Worm (Caenorhabditis elegans) whole organism, L2 larva: ENCODE measurements around the gene fat-7.

Experiments
- C34F6.9 ChIP-seq: fragments of 150-350 bp; optimal IDR thresholded peaks from 2 replicates; lab custom pipeline; 2014; ENCODE audit warnings: missing biosample characterization, missing genetic modification characterization
- F13H6.1 ChIP-seq: sonication (generic microtip); optimal IDR thresholded peaks from 2 replicates; lab custom pipeline; 2016; ENCODE audit warnings: missing genetic modification characterization, missing compliant biosample characterization
- R02D3.7 ChIP-seq: fragments of 150-350 bp; optimal IDR thresholded peaks from 2 replicates; lab custom pipeline; 2014; ENCODE audit warnings: missing biosample characterization, missing genetic modification characterization
- Y55F3AM.14 ChIP-seq: fragments of 200-800 bp; sonication (Bioruptor generic); optimal IDR thresholded peaks from 2 replicates; lab custom pipeline; 2018; ENCODE audit warnings: mild to moderate bottlenecking, missing genetic modification characterization, missing compliant biosample characterization
- ZK546.5 ChIP-seq: sonication (generic microtip); optimal IDR thresholded peaks from 2 replicates; lab custom pipeline; 2017; ENCODE audit warnings: missing biosample characterization, missing genetic modification characterization
- aly-2 ChIP-seq: fragments of 150-350 bp; optimal IDR thresholded peaks from 2 replicates; lab custom pipeline; 2014; ENCODE audit warnings: missing biosample characterization, missing genetic modification characterization
- blmp-1 ChIP-seq: sonication (generic microtip); optimal IDR thresholded peaks from 2 replicates; lab custom pipeline; 2017; ENCODE audit warnings: missing genetic modification characterization, mild to moderate bottlenecking, missing compliant biosample characterization, antibody characterized with exemption, moderate library complexity; ENCODE audit not compliant: insufficient read depth
- ceh-82 ChIP-seq: fragments of 150-350 bp; optimal IDR thresholded peaks from 2 replicates; lab custom pipeline; 2014; ENCODE audit warnings: missing biosample characterization, missing genetic modification characterization
- crh-2 ChIP-seq: sonication (generic microtip); optimal IDR thresholded peaks from 2 replicates; lab custom pipeline; 2017; ENCODE audit warnings: missing biosample characterization, missing genetic modification characterization
- dmd-4 ChIP-seq: sonication (generic microtip); optimal IDR thresholded peaks from 2 replicates; lab custom pipeline; 2017; ENCODE audit warnings: missing biosample characterization, missing genetic modification characterization
- egl-27 ChIP-seq: sonication (generic microtip); optimal IDR thresholded peaks from 3 replicates; lab custom pipeline; 2017; ENCODE audit warnings: missing biosample characterization, missing genetic modification reagents, missing genetic modification characterization
- elt-1 ChIP-seq: fragments of 150-350 bp; optimal IDR thresholded peaks from 2 replicates; lab custom pipeline; 2014; ENCODE audit warnings: missing biosample characterization, missing genetic modification characterization
- elt-3 ChIP-seq: sonication (generic microtip); optimal IDR thresholded peaks from 2 replicates; lab custom pipeline; 2017; ENCODE audit warnings: missing biosample characterization, missing genetic modification characterization
- fos-1 ChIP-seq: fragments of 150-350 bp; optimal IDR thresholded peaks from 2 replicates; lab custom pipeline; 2014; ENCODE audit warnings: missing biosample characterization, missing genetic modification characterization
- gmeb-1 ChIP-seq: fragments of 150-350 bp; optimal IDR thresholded peaks from 2 replicates; lab custom pipeline; 2014; ENCODE audit warnings: missing biosample characterization, missing genetic modification characterization
- lin-11 ChIP-seq: fragments of 150-350 bp; sonication (generic microtip); optimal IDR thresholded peaks from 2 replicates; lab custom pipeline; 2014; ENCODE audit warnings: missing biosample characterization, missing genetic modification characterization, inconsistent platforms, mixed read lengths
- lin-13 ChIP-seq: fragments of 150-350 bp; optimal IDR thresholded peaks from 2 replicates; lab custom pipeline; 2014; ENCODE audit warnings: missing biosample characterization, missing genetic modification reagents, missing genetic modification characterization
- lin-39 ChIP-seq: fragments of 150-350 bp; optimal IDR thresholded peaks from 2 replicates; lab custom pipeline; 2014; ENCODE audit warnings: missing biosample characterization, missing genetic modification reagents, missing genetic modification characterization
- lsy-2 ChIP-seq, 2 experiments: fragments of 150-350 bp in 1 of 2; sonication (generic microtip) in 1 of 2; optimal IDR thresholded peaks; 2 replicates each; lab custom pipeline; 2014 to 2017; ENCODE audit warnings: missing biosample characterization in 2 of 2, missing genetic modification characterization in 2 of 2
- mab-5 ChIP-seq: fragments of 150-350 bp; optimal IDR thresholded peaks from 2 replicates; lab custom pipeline; 2014; ENCODE audit warnings: missing biosample characterization, missing genetic modification characterization
- mbf-1 ChIP-seq: sonication (generic microtip); optimal IDR thresholded peaks from 2 replicates; lab custom pipeline; 2017; ENCODE audit warnings: missing biosample characterization, missing genetic modification characterization
- mdl-1 ChIP-seq, 2 experiments: fragments of 150-350 bp in 1 of 2; sonication (generic microtip) in 1 of 2; optimal IDR thresholded peaks; 2 replicates each; lab custom pipeline; 2017; ENCODE audit warnings: missing biosample characterization in 2 of 2, missing genetic modification characterization in 2 of 2
- nhr-10 ChIP-seq: sonication (generic microtip); optimal IDR thresholded peaks from 2 replicates; lab custom pipeline; 2017; ENCODE audit warnings: missing biosample characterization, missing genetic modification characterization
- nhr-11 ChIP-seq: fragments of 150-350 bp; optimal IDR thresholded peaks from 2 replicates; lab custom pipeline; 2014; ENCODE audit warnings: missing biosample characterization, missing genetic modification characterization
- nhr-129 ChIP-seq: fragments of 150-350 bp; optimal IDR thresholded peaks from 2 replicates; lab custom pipeline; 2014; ENCODE audit warnings: missing biosample characterization, missing genetic modification characterization
- nhr-21 ChIP-seq: fragments of 150-350 bp; optimal IDR thresholded peaks from 2 replicates; lab custom pipeline; 2014; ENCODE audit warnings: missing biosample characterization, missing genetic modification characterization
- nhr-6 ChIP-seq: fragments of 150-350 bp; optimal IDR thresholded peaks from 2 replicates; lab custom pipeline; 2014; ENCODE audit warnings: missing biosample characterization, missing genetic modification characterization
- nhr-77 ChIP-seq: fragments of 150-350 bp; optimal IDR thresholded peaks from 2 replicates; lab custom pipeline; 2014; ENCODE audit warnings: missing biosample characterization, missing genetic modification characterization
- skn-1 ChIP-seq: sonication (generic microtip); optimal IDR thresholded peaks from 2 replicates; lab custom pipeline; 2017; ENCODE audit warnings: missing biosample characterization, missing genetic modification characterization
- sma-3 ChIP-seq: sonication (generic microtip); optimal IDR thresholded peaks from 2 replicates; lab custom pipeline; 2016; ENCODE audit warnings: missing genetic modification reagents, missing genetic modification characterization, missing compliant biosample characterization
- sma-9 ChIP-seq, 2 experiments: fragments of 150-350 bp in 1 of 2; sonication (generic microtip) in 1 of 2; optimal IDR thresholded peaks; 2 replicates each; lab custom pipeline; 2014 to 2016; ENCODE audit warnings: missing genetic modification characterization in 2 of 2, mild to moderate bottlenecking in 1 of 2, missing biosample characterization in 1 of 2, missing compliant biosample characterization in 1 of 2, missing genetic modification reagents in 1 of 2, moderate library complexity in 1 of 2
- unc-39 ChIP-seq: fragments of 150-350 bp; optimal IDR thresholded peaks from 2 replicates; lab custom pipeline; 2014; ENCODE audit warnings: missing biosample characterization, missing genetic modification characterization
- unc-55 ChIP-seq: fragments of 150-350 bp; sonication (generic microtip); optimal IDR thresholded peaks from 3 replicates; lab custom pipeline; 2014; ENCODE audit warnings: missing biosample characterization, missing genetic modification reagents, missing genetic modification characterization
- unc-62 ChIP-seq: fragments of 150-350 bp; optimal IDR thresholded peaks from 2 replicates; lab custom pipeline; 2014; ENCODE audit warnings: missing biosample characterization, missing genetic modification reagents, missing genetic modification characterization
- zag-1 ChIP-seq: fragments of 150-350 bp; optimal IDR thresholded peaks from 2 replicates; lab custom pipeline; 2014; ENCODE audit warnings: missing biosample characterization, missing genetic modification characterization
- ztf-1 ChIP-seq: fragments of 200-800 bp; sonication (Bioruptor generic); conservative IDR thresholded peaks from 2 replicates; pipeline ENCODE4 v1.3.6; 2022; ENCODE audit warnings: missing genetic modification characterization, missing compliant biosample characterization
- ztf-11 ChIP-seq: sonication (generic microtip); optimal IDR thresholded peaks from 2 replicates; lab custom pipeline; 2017; ENCODE audit warnings: missing biosample characterization, missing genetic modification characterization
- ztf-4 ChIP-seq: fragments of 150-350 bp; optimal IDR thresholded peaks from 2 replicates; lab custom pipeline; 2014; ENCODE audit warnings: missing biosample characterization, missing genetic modification characterization

Gene fat-7

DNA sequence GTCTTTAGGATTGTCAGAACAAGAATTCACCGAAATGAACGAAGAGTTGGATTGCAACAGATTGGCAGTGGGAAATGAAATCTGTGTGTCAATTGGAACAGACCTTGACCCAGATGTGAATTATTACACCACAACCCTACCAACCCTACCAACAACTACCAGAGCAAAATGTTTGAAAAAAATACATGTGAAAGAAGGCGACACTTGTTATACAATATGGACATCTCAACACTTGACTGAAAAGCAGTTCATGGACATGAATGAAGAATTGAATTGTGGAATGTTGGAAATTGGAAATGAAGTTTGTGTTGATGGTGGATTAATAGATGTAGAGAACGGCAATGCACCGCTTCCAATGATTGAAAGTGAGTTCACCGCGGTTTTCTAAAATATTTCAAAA is 29.0 kb downstream of the fat-7 start:
- no peak for TF ChIP-seq lin-11 (tag; lab: Kevin White, UChicago)
- no peak for TF ChIP-seq nhr-10 (tag; lab: Kevin White, UChicago)
- TF ChIP-seq sma-9 (GFP tag; optimal IDR thresholded peaks at IDR 0.05; lab: Kevin White, UChicago) = no peak
- no peak for TF ChIP-seq sma-9 (tag; optimal IDR thresholded peaks at IDR 0.05; lab: Kevin White, UChicago)
- TF ChIP-seq ceh-82 (tag; lab: Kevin White, UChicago) = no peak
- TF ChIP-seq nhr-6 (tag; lab: Kevin White, UChicago) = no peak
- TF ChIP-seq egl-27 = no peak
- TF ChIP-seq fos-1 (tag; lab: Kevin White, UChicago) = no peak
- TF ChIP-seq elt-1 (tag; lab: Kevin White, UChicago) = no peak
- no peak for TF ChIP-seq ztf-4 (tag; lab: Kevin White, UChicago)
- no peak for TF ChIP-seq dmd-4 (tag; lab: Kevin White, UChicago)
- no peak for TF ChIP-seq sma-3 (GFP tag; lab: Kevin White, UChicago)
- no peak for TF ChIP-seq ZK546.5 (tag; lab: Kevin White, UChicago)
- no peak for TF ChIP-seq R02D3.7 (tag; lab: Kevin White, UChicago)
- TF ChIP-seq ztf-11 (tag; lab: Kevin White, UChicago) = no peak
- no peak for TF ChIP-seq blmp-1
- no peak for TF ChIP-seq lin-39
- no peak for TF ChIP-seq elt-3 (tag; lab: Kevin White, UChicago)
- TF ChIP-seq ztf-1 (GFP tag; lab: Robert Waterston, UW) = no peak

DNA sequence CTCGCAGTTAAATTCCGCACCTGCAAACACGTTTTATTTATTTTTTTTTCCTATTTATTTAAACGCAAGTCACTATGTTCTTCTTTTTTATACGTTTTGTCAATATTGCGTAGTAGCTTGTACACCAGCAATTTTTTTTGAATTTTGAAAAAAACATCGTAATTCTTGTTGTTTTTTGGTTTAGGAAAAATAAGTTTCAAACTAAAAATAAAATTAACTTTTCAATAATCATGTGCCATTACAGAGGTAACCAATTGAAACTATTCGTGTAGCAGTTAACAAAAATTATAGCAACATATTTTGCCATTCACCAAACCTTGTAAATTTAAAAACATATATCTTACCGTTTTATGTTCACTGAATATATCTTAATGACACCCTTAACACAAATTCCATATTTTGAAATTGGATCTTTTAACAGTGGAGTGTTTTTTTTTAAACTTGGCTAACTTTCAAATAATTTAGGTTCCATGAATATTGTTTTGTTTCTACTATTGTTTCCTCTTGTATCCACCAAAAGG is 29.7 kb downstream of the fat-7 start, which contains the start of gene lmd-5:
TSS of gene lmd-5 (plus strand) at position 471 of the 521 bp plus-strand sequence.
- TF ChIP-seq C34F6.9 (no peak), gmeb-1 (no peak), nhr-11 (no peak), F13H6.1 (tag; lab: Kevin White, UChicago) (no peak), unc-39 (tag; lab: Kevin White, UChicago) (no peak), fos-1 (tag; lab: Kevin White, UChicago) (no peak), lin-13 (GFP tag; lab: Kevin White, UChicago) (no peak), nhr-10 (tag; lab: Kevin White, UChicago) (no peak), dmd-4 (tag; lab: Kevin White, UChicago) (no peak), lin-11 (tag; lab: Kevin White, UChicago) (no peak), zag-1 (tag; lab: Kevin White, UChicago) (no peak)

ce11 chrV:7120168-7120567 is 32.8 kb downstream of the fat-7 start, which contains the start of gene srx-34:
TSS of gene srx-34 (minus strand) at chrV:7120268.
- no peak for TF ChIP-seq elt-1 (tag; lab: Kevin White, UChicago)
- no peak for TF ChIP-seq unc-39 (tag; lab: Kevin White, UChicago)
- no peak for TF ChIP-seq gmeb-1
- no peak for TF ChIP-seq lsy-2 (tag; optimal IDR thresholded peaks at IDR 0.05; lab: Kevin White, UChicago)

DNA sequence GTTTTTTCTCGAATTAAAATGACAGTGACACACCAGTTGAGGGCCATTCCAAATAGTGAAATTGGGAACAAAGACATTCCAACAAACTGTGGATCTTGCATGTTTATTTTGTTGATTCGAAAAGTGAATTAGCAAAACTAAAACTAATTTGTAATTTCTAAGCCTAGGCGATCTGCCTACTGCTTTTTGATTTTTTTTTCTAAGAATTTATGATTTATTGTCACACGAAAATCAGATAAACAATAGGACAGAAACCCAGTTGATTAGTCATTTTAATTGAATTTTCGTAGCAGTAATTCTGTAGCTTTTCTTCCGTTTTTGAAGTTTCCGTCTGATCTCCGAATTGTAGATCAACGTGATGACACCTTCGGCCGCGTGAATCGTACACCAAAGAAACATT is 34.1 kb downstream of the fat-7 start, which contains the start of gene srx-33:
TSS of gene srx-33 (minus strand) at position 101 of the 400 bp plus-strand sequence.
- TF ChIP-seq lin-39 (no peak), mab-5 (no peak), crh-2 (tag; lab: Kevin White, UChicago) (no peak), mdl-1 (tag; optimal IDR thresholded peaks at IDR 0.05; lab: Kevin White, UChicago) (no peak), skn-1 (tag; lab: Kevin White, UChicago) (no peak), lin-11 (tag; lab: Kevin White, UChicago) (no peak), unc-55 (GFP tag; lab: Kevin White, UChicago) (no peak), nhr-11 (no peak), unc-62 (no peak), mbf-1 (no peak), elt-1 (tag; lab: Kevin White, UChicago) (no peak), unc-39 (tag; lab: Kevin White, UChicago) (no peak)
- TF ChIP-seq, all 48 proteins: peak for 0

ce11 chrV:7112223-7112622 is 40.7 kb downstream of the fat-7 start:
- no peak for TF ChIP-seq sma-9 (GFP tag; optimal IDR thresholded peaks at IDR 0.05; lab: Kevin White, UChicago)
- no peak for TF ChIP-seq sma-9 (tag; optimal IDR thresholded peaks at IDR 0.05; lab: Kevin White, UChicago)
- TF ChIP-seq nhr-77 = no peak
- TF ChIP-seq mab-5 = no peak
- no peak for TF ChIP-seq gmeb-1
- TF ChIP-seq lin-39 = no peak
- no peak for TF ChIP-seq skn-1 (tag; lab: Kevin White, UChicago)
- TF ChIP-seq fos-1 (tag; lab: Kevin White, UChicago) = no peak
- TF ChIP-seq aly-2 (tag; lab: Kevin White, UChicago) = no peak
- TF ChIP-seq nhr-10 (tag; lab: Kevin White, UChicago) = no peak
- TF ChIP-seq sma-3 (GFP tag; lab: Kevin White, UChicago) = no peak
- TF ChIP-seq ztf-4 (tag; lab: Kevin White, UChicago) = no peak
- no peak for TF ChIP-seq nhr-21 (tag; lab: Kevin White, UChicago)
- TF ChIP-seq Y55F3AM.14 (GFP tag; lab: Kevin White, UChicago) = no peak
- no peak for TF ChIP-seq nhr-129 (tag; lab: Kevin White, UChicago)
- no peak for TF ChIP-seq lsy-2 (tag; optimal IDR thresholded peaks at IDR 0.05; lab: Kevin White, UChicago)
- no peak for TF ChIP-seq egl-27
- TF ChIP-seq zag-1 (tag; lab: Kevin White, UChicago) = no peak
- TF ChIP-seq ceh-82 (tag; lab: Kevin White, UChicago) = no peak
- TF ChIP-seq F13H6.1 (tag; lab: Kevin White, UChicago) = no peak
- TF ChIP-seq elt-3 (tag; lab: Kevin White, UChicago) = no peak
